Fruit fly (Drosophila melanogaster): ENCODE data around the gene CG43861.

The CG43861 gene

DNA sequence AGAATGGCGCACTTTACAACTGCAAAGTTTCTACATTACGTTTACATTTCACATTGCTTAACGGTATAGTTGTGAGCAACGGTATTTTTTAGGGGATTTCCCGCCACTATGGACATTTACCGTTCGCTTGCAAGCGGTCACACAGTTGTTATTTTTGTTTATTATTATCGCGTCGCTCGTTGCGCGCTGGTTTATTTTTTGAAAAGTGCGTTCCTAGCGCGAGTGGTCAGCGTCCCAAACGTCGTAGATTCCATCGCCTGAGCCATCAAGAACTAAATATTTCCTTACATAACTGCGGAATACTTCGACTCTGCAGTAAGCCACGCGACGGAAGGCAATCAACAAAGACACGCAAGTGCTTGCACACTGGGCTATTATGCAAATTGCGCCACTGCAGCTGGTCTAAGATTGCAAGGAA lies 49.2 kb upstream of the CG43861 start, which contains the start of gene bwa (continued):
- TF ChIP-seq CG17186 (GFP tag; optimal IDR thresholded peaks at IDR 0.05) (peak; percentile 43), YL-1 (GFP tag; optimal IDR thresholded peaks at IDR 0.05) (peak; percentile 28), ken (GFP tag; IDR thresholded peaks at IDR 0.05) (no peak), HHEX (GFP tag; optimal IDR thresholded peaks at IDR 0.05) (peak; percentile 28), C15 (GFP tag; IDR thresholded peaks at IDR 0.05) (no peak), ssp (GFP tag; IDR thresholded peaks at IDR 0.05) (no peak), CG17328 (GFP tag; IDR thresholded peaks at IDR 0.05) (peak; percentile 24; the same call in 1 of the 2 replicates), CG10147 (GFP tag; optimal IDR thresholded peaks at IDR 0.05) (no peak), Pdp1 (GFP tag; optimal IDR thresholded peaks at IDR 0.05) (peak in 1 of 2 experiments; percentile 78), tx (GFP tag; optimal IDR thresholded peaks at IDR 0.05) (no peak), NFAT (GFP tag; IDR thresholded peaks at IDR 0.05) (no peak), CG13775 (GFP tag; optimal IDR thresholded peaks at IDR 0.05) (no peak), knrl (GFP tag; IDR thresholded peaks at IDR 0.05; ENCODE audit: partially characterized antibody) (no peak), nmo (GFP tag; optimal IDR thresholded peaks at IDR 0.05) (peak; percentile 25), p53 (GFP tag; optimal IDR thresholded peaks at IDR 0.05) (peak; percentile 33), CTCF (GFP tag; optimal IDR thresholded peaks at IDR 0.05) (peak; percentile 75), B-H1 (GFP tag; IDR thresholded peaks at IDR 0.05) (no peak), Med (GFP tag) (peak; percentile 73), Mad (GFP tag; optimal IDR thresholded peaks at IDR 0.05) (no peak), ranshi (GFP tag; IDR thresholded peaks at IDR 0.05) (no peak; the same call in 1 of the 2 replicates), yki (optimal IDR thresholded peaks at IDR 0.05) (no peak), Mes4 (GFP tag; optimal IDR thresholded peaks at IDR 0.05) (no peak), trh (GFP tag; optimal IDR thresholded peaks at IDR 0.05) (no peak), sisA (GFP tag; IDR thresholded peaks at IDR 0.05) (no peak), oc (tag; optimal IDR thresholded peaks at IDR 0.05) (no peak), Rx (GFP tag; IDR thresholded peaks at IDR 0.05) (no peak), sug (tag; optimal IDR thresholded peaks at IDR 0.05) (no peak), tll (GFP tag; optimal IDR thresholded peaks at IDR 0.05) (no peak), CG15479 (GFP tag; optimal IDR thresholded peaks at IDR 0.05) (peak; percentile 73), bab2 (GFP tag; optimal IDR thresholded peaks at IDR 0.05) (no peak), Dref (GFP tag; IDR thresholded peaks at IDR 0.05) (peak; percentile 54), CG33213 (GFP tag; optimal IDR thresholded peaks at IDR 0.05) (peak; percentile 84), Jarid2 (GFP tag; optimal IDR thresholded peaks at IDR 0.05) (peak; percentile 78), maf-S (GFP tag; optimal IDR thresholded peaks at IDR 0.05) (no peak), CG1024 (GFP tag; IDR thresholded peaks at IDR 0.05) (no peak), pb (GFP tag; optimal IDR thresholded peaks at IDR 0.05) (peak; percentile 2), mam (GFP tag; optimal IDR thresholded peaks at IDR 0.05) (no peak), HLH3B (GFP tag; IDR thresholded peaks at IDR 0.05) (no peak), dpn (GFP tag; optimal IDR thresholded peaks at IDR 0.05) (peak in 1 of 2 experiments; percentile 21), Hmx (GFP tag; optimal IDR thresholded peaks at IDR 0.05) (no peak), Hmr (GFP tag; optimal IDR thresholded peaks at IDR 0.05) (peak; percentile 58), CG2116 (GFP tag; optimal IDR thresholded peaks at IDR 0.05) (peak; percentile 22), CG6689 (GFP tag; IDR thresholded peaks at IDR 0.05) (no peak), chm (GFP tag; IDR thresholded peaks at IDR 0.05) (0 out of 2 replicates have a peak, but pooled peaks have one; percentile 30), org-1 (GFP tag; optimal IDR thresholded peaks at IDR 0.05) (no peak), hbn (GFP tag; IDR thresholded peaks at IDR 0.05; ENCODE audit: partially characterized antibody) (no peak), pzg (GFP tag; optimal IDR thresholded peaks at IDR 0.05) (peak; percentile 87), CG7839 (tag; optimal IDR thresholded peaks at IDR 0.05) (no peak), CG2199 (GFP tag; IDR thresholded peaks at IDR 0.05) (no peak), Abd-B (GFP tag; optimal IDR thresholded peaks at IDR 0.05) (peak; percentile 12), Ssrp (tag; optimal IDR thresholded peaks at IDR 0.05) (no peak), ind (GFP tag; optimal IDR thresholded peaks at IDR 0.05) (no peak), bcd (GFP tag; optimal IDR thresholded peaks at IDR 0.05) (no peak)

Data from whole organism, embryonic.